Worm (Caenorhabditis elegans): ENCODE results near the gene ire-1.

ce11 chrII:8104998-8105397 is 19.7 kb downstream of the ire-1 start, which contains the start of gene sfxn-5:
- no peak for TF ChIP-seq nhr-77 (tag; optimal IDR thresholded peaks at IDR 0.05)
- TF ChIP-seq zag-1 (tag; optimal IDR thresholded peaks at IDR 0.05) = no peak

Measured in whole organism, L3 larva.